ENCODE assay signal across 2 fruit fly cellular contexts in genomic region chrX:19839067-19839466, dm6.
A peak's percentile ranks its signal among the peaks of the same experiment; 100 is the strongest.
TF ChIP-seq lines count a peak whose summit lies in the region.

No protein-coding gene starts in this region.

- TF ChIP-seq CTCF in whole organism, embryonic (GFP tag; optimal IDR thresholded peaks at IDR 0.05; lab: Kevin White, UChicago), result no peak

TF ChIP-seq in whole organism, embryonic, 481 proteins besides CTCF, POLR2A, EP300 and RAD21 (continues in another document):
- no peak for TF ChIP-seq ems (GFP tag; optimal IDR thresholded peaks at IDR 0.05; lab: Kevin White, UChicago)
- TF ChIP-seq fd3F (GFP tag; optimal IDR thresholded peaks at IDR 0.05; lab: Kevin White, UChicago), result no peak
- TF ChIP-seq CG9817 (tag; optimal IDR thresholded peaks at IDR 0.05; lab: Kevin White, UChicago), result no peak
- peak; percentile 19 for TF ChIP-seq CG14710 (tag; optimal IDR thresholded peaks at IDR 0.05; lab: Kevin White, UChicago)
- TF ChIP-seq chif (GFP tag; optimal IDR thresholded peaks at IDR 0.05; lab: Kevin White, UChicago), result peak in 1 of 2 experiments; percentile 32
- TF ChIP-seq CG6813 (GFP tag; optimal IDR thresholded peaks at IDR 0.05; lab: Kevin White, UChicago), result peak; percentile 37
- TF ChIP-seq Med (GFP tag; lab: Kevin White, UChicago), result peak; percentile 67
- TF ChIP-seq pho (GFP tag; optimal IDR thresholded peaks at IDR 0.05; lab: Kevin White, UChicago), result no peak
- peak; percentile 27 for TF ChIP-seq ac (GFP tag; optimal IDR thresholded peaks at IDR 0.05; lab: Kevin White, UChicago)
- TF ChIP-seq CG30403 (GFP tag; optimal IDR thresholded peaks at IDR 0.05; lab: Kevin White, UChicago), result no peak
- TF ChIP-seq CG2202 (tag; optimal IDR thresholded peaks at IDR 0.05; lab: Kevin White, UChicago), result peak; percentile 30
- TF ChIP-seq D (optimal IDR thresholded peaks at IDR 0.05; lab: Kevin White, UChicago), result no peak
- TF ChIP-seq D (GFP tag; optimal IDR thresholded peaks at IDR 0.05; lab: Kevin White, UChicago), result peak; percentile 18
- peak; percentile 38 for TF ChIP-seq ATbp (GFP tag; optimal IDR thresholded peaks at IDR 0.05; lab: Kevin White, UChicago)
- TF ChIP-seq CG12071 (GFP tag; optimal IDR thresholded peaks at IDR 0.05; lab: Kevin White, UChicago), result no peak
- TF ChIP-seq CG10209 (GFP tag; optimal IDR thresholded peaks at IDR 0.05; lab: Kevin White, UChicago), result peak; percentile 2
- 0 out of 3 replicates have a peak, but pooled peaks have one; percentile 28 for TF ChIP-seq ci (GFP tag; IDR thresholded peaks at IDR 0.05; lab: Robert Waterston, UW)
- TF ChIP-seq gem (tag; optimal IDR thresholded peaks at IDR 0.05; lab: Kevin White, UChicago), result peak; percentile 13
- peak; percentile 29 for TF ChIP-seq bab2 (GFP tag; optimal IDR thresholded peaks at IDR 0.05; lab: Kevin White, UChicago)
- TF ChIP-seq wek (GFP tag; optimal IDR thresholded peaks at IDR 0.05; lab: Kevin White, UChicago), result peak; percentile 19
- peak; percentile 17 for TF ChIP-seq CG8944 (GFP tag; optimal IDR thresholded peaks at IDR 0.05; lab: Kevin White, UChicago)
- no peak for TF ChIP-seq CG1024 (GFP tag; IDR thresholded peaks at IDR 0.05; lab: Robert Waterston, UW)
- TF ChIP-seq dmrt11E (tag; optimal IDR thresholded peaks at IDR 0.05; lab: Kevin White, UChicago), result peak; percentile 40
- peak in 1 of 2 experiments; percentile 57 for TF ChIP-seq Hr78 (GFP tag; optimal IDR thresholded peaks at IDR 0.05; lab: Kevin White, UChicago)
- peak; percentile 25 for TF ChIP-seq CG3407 (GFP tag; optimal IDR thresholded peaks at IDR 0.05; lab: Kevin White, UChicago)
- no peak for TF ChIP-seq lilli (GFP tag; optimal IDR thresholded peaks at IDR 0.05; lab: Kevin White, UChicago)
- TF ChIP-seq vvl (GFP tag; IDR thresholded peaks at IDR 0.05; lab: Robert Waterston, UW), result 0 out of 2 replicates have a peak, but pooled peaks have one; percentile 18
- TF ChIP-seq Jarid2 (GFP tag; optimal IDR thresholded peaks at IDR 0.05; lab: Kevin White, UChicago), result no peak
- no peak for TF ChIP-seq E2f1 (GFP tag; IDR thresholded peaks at IDR 0.05; lab: Robert Waterston, UW)
- peak; percentile 19 for TF ChIP-seq CG10979 (tag; optimal IDR thresholded peaks at IDR 0.05; lab: Kevin White, UChicago)
- TF ChIP-seq Abd-B (GFP tag; optimal IDR thresholded peaks at IDR 0.05; lab: Kevin White, UChicago), result no peak
- TF ChIP-seq CG15696 (tag; optimal IDR thresholded peaks at IDR 0.05; lab: Kevin White, UChicago), result peak; percentile 51
- peak; percentile 7 for TF ChIP-seq Atf3 (GFP tag; optimal IDR thresholded peaks at IDR 0.05; lab: Kevin White, UChicago)
- TF ChIP-seq Mes4 (GFP tag; optimal IDR thresholded peaks at IDR 0.05; lab: Kevin White, UChicago), result peak; percentile 10
- peak in 1 of 3 experiments; percentile 17 for TF ChIP-seq lola (GFP tag; optimal IDR thresholded peaks at IDR 0.05; lab: Kevin White, UChicago)
- peak; percentile 3 for TF ChIP-seq gsb-n (tag; optimal IDR thresholded peaks at IDR 0.05; lab: Kevin White, UChicago)
- peak; percentile 17 for TF ChIP-seq CG11398 (GFP tag; optimal IDR thresholded peaks at IDR 0.05; lab: Kevin White, UChicago)
- peak; percentile 7 for TF ChIP-seq NC2β (GFP tag; optimal IDR thresholded peaks at IDR 0.05; lab: Kevin White, UChicago)
- peak; percentile 57 for TF ChIP-seq crol (GFP tag; IDR thresholded peaks at IDR 0.05; lab: Robert Waterston, UW)
- TF ChIP-seq Blimp-1 (GFP tag; optimal IDR thresholded peaks at IDR 0.05; lab: Kevin White, UChicago), result peak; percentile 13
- TF ChIP-seq CG8290 (GFP tag; optimal IDR thresholded peaks at IDR 0.05; lab: Kevin White, UChicago), result peak; percentile 27
- TF ChIP-seq CG8290 (tag; optimal IDR thresholded peaks at IDR 0.05; lab: Kevin White, UChicago), result no peak
- TF ChIP-seq CG2875 (GFP tag; optimal IDR thresholded peaks at IDR 0.05; lab: Kevin White, UChicago), result peak; percentile 55
- TF ChIP-seq sens (GFP tag; lab: Kevin White, UChicago), result peak; percentile 89
- no peak for TF ChIP-seq Hand (GFP tag; optimal IDR thresholded peaks at IDR 0.05; lab: Kevin White, UChicago)
- peak; percentile 43 for TF ChIP-seq CG1603 (tag; optimal IDR thresholded peaks at IDR 0.05; lab: Kevin White, UChicago)

TF ChIP-seq in whole organism, prepupa, 60 proteins besides CTCF, POLR2A, EP300 and RAD21:
- no peak for TF ChIP-seq CG8119 (GFP tag; IDR thresholded peaks at IDR 0.05; lab: Robert Waterston, UW)
- peak; percentile 13 for TF ChIP-seq Eip78C (GFP tag; lab: Kevin White, UChicago)
- peak; percentile 52 for TF ChIP-seq fkh (GFP tag; optimal IDR thresholded peaks at IDR 0.05; lab: Kevin White, UChicago)
- TF ChIP-seq Hr39 (GFP tag; optimal IDR thresholded peaks at IDR 0.05; lab: Kevin White, UChicago), result no peak

Comparison
In these comparisons a context has a peak if more than half of its experiments do, and no peak if none do; other contexts are left out.
1. Of the 7 proteins assayed by ChIP-seq in both whole organism, embryonic and whole organism, prepupa: peak only in whole organism, embryonic: Blimp-1; only in whole organism, prepupa: none; in both: none; in neither: 6.